Fruit fly (Drosophila melanogaster) whole organism, wandering third instar larva: ENCODE measurements around the gene CG6878.
A peak's percentile ranks its signal among the peaks of the same experiment; 100 is the strongest.

ENCODE experiments used
- Abd-B ChIP-seq: fragments of >200 bp; optimal IDR thresholded peaks from 2 replicates; lab custom pipeline; 2017; ENCODE audit warnings: missing biosample characterization, missing genetic modification characterization
- CG32264 ChIP-seq: fragments of 200-800 bp; sonication (Bioruptor generic); optimal IDR thresholded peaks from 2 replicates; lab custom pipeline; 2016; ENCODE audit warnings: missing biosample characterization, missing genetic modification characterization
- CG9705 ChIP-seq: fragments of 200-800 bp; sonication (Bioruptor generic); optimal IDR thresholded peaks from 2 replicates; lab custom pipeline; 2018; ENCODE audit warnings: missing biosample characterization, mild to moderate bottlenecking, missing genetic modification characterization
- CrebA ChIP-seq: fragments of 200-800 bp; sonication (Bioruptor generic); optimal IDR thresholded peaks from 2 replicates; lab custom pipeline; 2016; ENCODE audit warnings: missing biosample characterization, mild to moderate bottlenecking, missing genetic modification characterization, borderline replicate concordance
- Dfd ChIP-seq: fragments of >200 bp; optimal IDR thresholded peaks from 2 replicates; lab custom pipeline; 2017; ENCODE audit warnings: missing biosample characterization, missing genetic modification characterization
- Dif ChIP-seq: fragments of 200-275, 200-300 bp; sonication (Bioruptor generic); optimal IDR thresholded peaks from 2 replicates; lab custom pipeline; 2018; ENCODE audit warnings: missing biosample characterization, missing genetic modification characterization; ENCODE audit not compliant: partially characterized antibody
- GATAd ChIP-seq: sonication (Bioruptor generic); optimal IDR thresholded peaks from 2 replicates; lab custom pipeline; 2016; ENCODE audit warnings: missing biosample characterization, missing genetic modification characterization
- HLH106 ChIP-seq: fragments of 200-800 bp; optimal IDR thresholded peaks from 3 replicates; lab custom pipeline; 2019; ENCODE audit warnings: missing biosample characterization, mild to moderate bottlenecking, missing genetic modification characterization, moderate library complexity
- Hnf4 ChIP-seq: fragments of 200-800 bp; sonication (Bioruptor generic); optimal IDR thresholded peaks from 2 replicates; lab custom pipeline; 2016; ENCODE audit warnings: missing biosample characterization, mild to moderate bottlenecking, missing genetic modification characterization
- Hr78 ChIP-seq: fragments of >200 bp; optimal IDR thresholded peaks from 2 replicates; lab custom pipeline; 2017; ENCODE audit warnings: missing biosample characterization, missing genetic modification characterization
- Hr83 ChIP-seq: fragments of 200-300 bp; sonication (Bioruptor generic); optimal IDR thresholded peaks from 2 replicates; lab custom pipeline; 2016; ENCODE audit warnings: missing biosample characterization, mild to moderate bottlenecking, missing genetic modification characterization, moderate library complexity; ENCODE audit not compliant: poor library complexity, severe bottlenecking
- Jra ChIP-seq: sonication (Bioruptor generic); optimal IDR thresholded peaks from 2 replicates; lab custom pipeline; 2016; ENCODE audit warnings: missing biosample characterization, missing genetic modification characterization
- Mio ChIP-seq: sonication (Bioruptor generic); optimal IDR thresholded peaks from 2 replicates; lab custom pipeline; 2016; ENCODE audit warnings: missing biosample characterization, missing genetic modification characterization
- Myc ChIP-seq: fragments of >200 bp; optimal IDR thresholded peaks from 2 replicates; lab custom pipeline; 2017
- N ChIP-seq: fragments of >200 bp; optimal IDR thresholded peaks from 2 replicates; lab custom pipeline; 2018; ENCODE audit warnings: missing biosample characterization, missing external identifiers, missing genetic modification characterization
- OdsH ChIP-seq: fragments of 200-800 bp; sonication (Bioruptor generic); optimal IDR thresholded peaks from 2 replicates; lab custom pipeline; 2016; ENCODE audit warnings: missing biosample characterization, mild to moderate bottlenecking, missing genetic modification characterization
- Rel ChIP-seq, 2 experiments: fragments of 200-800 bp; sonication (Bioruptor generic) in 1 of 2; optimal IDR thresholded peaks; 2 replicates in 1 of 2; 3 replicates in 1 of 2; lab custom pipeline; 2016 to 2019; ENCODE audit warnings: mild to moderate bottlenecking in 2 of 2, missing biosample characterization in 2 of 2, missing genetic modification characterization in 2 of 2, moderate library complexity in 1 of 2
- Sp1 ChIP-seq: fragments of 200-800 bp; sonication (Bioruptor generic); optimal IDR thresholded peaks from 3 replicates; lab custom pipeline; 2019; ENCODE audit warnings: missing biosample characterization, mild to moderate bottlenecking, missing genetic modification characterization, moderate library complexity
- br ChIP-seq: fragments of 200-800 bp; sonication (Bioruptor generic); optimal IDR thresholded peaks from 2 replicates; lab custom pipeline; 2016; ENCODE audit warnings: missing biosample characterization, missing genetic modification characterization
- brk ChIP-seq: fragments of 200-800 bp; sonication (Bioruptor generic); optimal IDR thresholded peaks from 2 replicates; lab custom pipeline; 2016; ENCODE audit warnings: missing biosample characterization, mild to moderate bottlenecking, missing genetic modification characterization
- dl ChIP-seq, 2 experiments: fragments of 175-275, 200-275 bp in 1 of 2; fragments of 200-275 bp in 1 of 2; sonication (Bioruptor generic); optimal IDR thresholded peaks; lab custom pipeline; 2018; ENCODE audit warnings: mild to moderate bottlenecking in 2 of 2, missing biosample characterization in 2 of 2, missing genetic modification characterization in 2 of 2, moderate library complexity in 2 of 2; ENCODE audit not compliant: partially characterized antibody in 2 of 2, insufficient read depth in 1 of 2
- dmrt93B ChIP-seq: fragments of 200-800 bp; sonication (Bioruptor generic); optimal IDR thresholded peaks from 2 replicates; lab custom pipeline; 2018; ENCODE audit warnings: missing biosample characterization, mild to moderate bottlenecking, missing genetic modification characterization
- dsf ChIP-seq: sonication (Bioruptor generic); optimal IDR thresholded peaks from 2 replicates; lab custom pipeline; 2016; ENCODE audit warnings: missing biosample characterization, missing genetic modification characterization, borderline replicate concordance
- ey ChIP-seq: fragments of 200-800 bp; sonication (Bioruptor generic); optimal IDR thresholded peaks from 2 replicates; lab custom pipeline; 2016; ENCODE audit warnings: missing biosample characterization, missing genetic modification characterization
- foxo ChIP-seq, 2 experiments: fragments of 200-800 bp; sonication (Bioruptor generic); optimal IDR thresholded peaks; 2 replicates in 1 of 2; 3 replicates in 1 of 2; lab custom pipeline; 2016 to 2017; ENCODE audit warnings: missing biosample characterization in 2 of 2, missing genetic modification characterization in 2 of 2
- h ChIP-seq: fragments of 200-800 bp; sonication (Bioruptor generic); optimal IDR thresholded peaks from 3 replicates; lab custom pipeline; 2016; ENCODE audit warnings: missing biosample characterization, mild to moderate bottlenecking, missing genetic modification characterization
- jim ChIP-seq: fragments of 175-275, 200-325 bp; sonication (Bioruptor generic); optimal IDR thresholded peaks from 2 replicates; lab custom pipeline; 2016; ENCODE audit warnings: missing biosample characterization, mild to moderate bottlenecking, missing genetic modification characterization
- lola ChIP-seq: fragments of >200 bp; optimal IDR thresholded peaks from 2 replicates; lab custom pipeline; 2017; ENCODE audit warnings: missing biosample characterization, missing genetic modification characterization
- pan ChIP-seq: fragments of >200 bp; optimal IDR thresholded peaks from 2 replicates; lab custom pipeline; 2017
- psq ChIP-seq: fragments of 200-800 bp; sonication (Bioruptor generic); optimal IDR thresholded peaks from 3 replicates; lab custom pipeline; 2017; ENCODE audit warnings: missing biosample characterization, mild to moderate bottlenecking, missing genetic modification characterization, moderate library complexity
- rgr ChIP-seq: fragments of 200-800 bp; sonication (Bioruptor generic); optimal IDR thresholded peaks from 3 replicates; lab custom pipeline; 2016; ENCODE audit warnings: missing biosample characterization, mild to moderate bottlenecking, missing genetic modification characterization
- sage ChIP-seq: fragments of 200-800 bp; sonication (Bioruptor generic); optimal IDR thresholded peaks from 2 replicates; lab custom pipeline; 2016; ENCODE audit warnings: missing biosample characterization, mild to moderate bottlenecking, missing genetic modification characterization
- sv ChIP-seq: fragments of 200-800 bp; sonication (Bioruptor generic); optimal IDR thresholded peaks from 3 replicates; lab custom pipeline; 2016; ENCODE audit warnings: missing biosample characterization, missing genetic modification characterization
- tai ChIP-seq: sonication (Bioruptor generic); optimal IDR thresholded peaks from 2 replicates; lab custom pipeline; 2016; ENCODE audit warnings: missing biosample characterization, missing genetic modification characterization

Gene CG6878

dm6 chr3L:15158330-15159114 lies 3.1 kb upstream of the CG6878 start, which contains the start of the genes Msh6 and Prp31:
Gene Msh6, minus strand, starts transcription at chr3L:15158562.
Gene Prp31, plus strand, starts transcription at chr3L:15159100.
- TF ChIP-seq Hnf4 (GFP tag; lab: Kevin White, UChicago) (no peak), brk (GFP tag; lab: Kevin White, UChicago) (no peak), h (GFP tag; lab: Kevin White, UChicago) (no peak), CG32264 (GFP tag; lab: Kevin White, UChicago) (no peak), GATAd (GFP tag; lab: Kevin White, UChicago) (no peak), Abd-B (GFP tag; lab: Kevin White, UChicago) (no peak), tai (GFP tag; lab: Kevin White, UChicago) (no peak), Rel (GFP tag; optimal IDR thresholded peaks at IDR 0.05; lab: Kevin White, UChicago) (no peak), Rel (tag; optimal IDR thresholded peaks at IDR 0.05; lab: Kevin White, UChicago) (no peak), lola (no peak), Dfd (GFP tag; lab: Kevin White, UChicago) (no peak), rgr (GFP tag; lab: Kevin White, UChicago) (no peak), psq (peak; percentile 40), Dif (no peak), N (GFP tag; lab: Kevin White, UChicago) (no peak), jim (GFP tag; lab: Kevin White, UChicago) (no peak), pan (no peak), sv (GFP tag; lab: Kevin White, UChicago) (peak; percentile 35), dmrt93B (GFP tag; lab: Kevin White, UChicago) (no peak), dl (GFP tag; optimal IDR thresholded peaks at IDR 0.05; lab: Kevin White, UChicago; ENCODE audit: insufficient read depth in 1 of 2, partially characterized antibody in 2 of 2) (no peak), sage (no peak), ey (GFP tag; lab: Kevin White, UChicago) (peak; percentile 46), Sp1 (GFP tag; lab: Kevin White, UChicago) (peak; percentile 61), CG9705 (GFP tag; lab: Kevin White, UChicago) (peak; percentile 60), Hr78 (GFP tag; lab: Kevin White, UChicago) (no peak), HLH106 (tag; lab: Kevin White, UChicago) (peak; percentile 63), Myc (lab: Kevin White, UChicago) (no peak), OdsH (GFP tag; lab: Kevin White, UChicago) (no peak)

dm6 chr3L:15162005-15162404 lies 388 bp downstream of the CG6878 start:
- TF ChIP-seq HLH106 (tag; lab: Kevin White, UChicago) = no peak

- no peak for TF ChIP-seq Jra (GFP tag; lab: Kevin White, UChicago)
- no peak for TF ChIP-seq Rel (GFP tag; optimal IDR thresholded peaks at IDR 0.05; lab: Kevin White, UChicago)
- no peak for TF ChIP-seq Rel (tag; optimal IDR thresholded peaks at IDR 0.05; lab: Kevin White, UChicago)
- TF ChIP-seq Hr78 (GFP tag; lab: Kevin White, UChicago) = no peak
- TF ChIP-seq OdsH (GFP tag; lab: Kevin White, UChicago) = no peak
- no peak for TF ChIP-seq dsf (GFP tag; lab: Kevin White, UChicago)
- TF ChIP-seq Abd-B (GFP tag; lab: Kevin White, UChicago) = no peak
- no peak for TF ChIP-seq CG32264 (GFP tag; lab: Kevin White, UChicago)
These were observed 1.4 kb downstream of the CG6878 start for dm6 chr3L:15162988-15163387.

- no peak for TF ChIP-seq CG9705 (GFP tag; lab: Kevin White, UChicago)
- no peak for TF ChIP-seq Dif
- no peak for TF ChIP-seq CrebA (GFP tag; lab: Kevin White, UChicago)
- TF ChIP-seq CG32264 (GFP tag; lab: Kevin White, UChicago) = no peak
- TF ChIP-seq lola = no peak
- no peak for TF ChIP-seq GATAd (GFP tag; lab: Kevin White, UChicago)
- no peak for TF ChIP-seq jim (GFP tag; lab: Kevin White, UChicago)
- TF ChIP-seq Hr83 (GFP tag; lab: Kevin White, UChicago) = no peak
- no peak for TF ChIP-seq dl (GFP tag; optimal IDR thresholded peaks at IDR 0.05; lab: Kevin White, UChicago; ENCODE audit: insufficient read depth in 1 of 2, partially characterized antibody in 2 of 2)
- no peak for TF ChIP-seq Myc (lab: Kevin White, UChicago)
- TF ChIP-seq br = no peak
- TF ChIP-seq Rel (GFP tag; optimal IDR thresholded peaks at IDR 0.05; lab: Kevin White, UChicago) = no peak
- no peak for TF ChIP-seq Rel (tag; optimal IDR thresholded peaks at IDR 0.05; lab: Kevin White, UChicago)
- no peak for TF ChIP-seq h (GFP tag; lab: Kevin White, UChicago)
- TF ChIP-seq HLH106 (tag; lab: Kevin White, UChicago) = no peak
- no peak for TF ChIP-seq foxo (GFP tag; optimal IDR thresholded peaks at IDR 0.05; lab: Kevin White, UChicago)
- no peak for TF ChIP-seq sv (GFP tag; lab: Kevin White, UChicago)
- TF ChIP-seq rgr (GFP tag; lab: Kevin White, UChicago) = no peak
- TF ChIP-seq Dfd (GFP tag; lab: Kevin White, UChicago) = no peak
- TF ChIP-seq Mio (GFP tag; lab: Kevin White, UChicago) = no peak
These were observed 1.8 kb downstream of the CG6878 start, which contains the start of gene CG7011 for dm6 chr3L:15163414-15163813. Gene CG7011, minus strand, starts transcription at chr3L:15163628.
